Worm (Caenorhabditis elegans) whole organism, mixed stage, embryonic: ENCODE results near the gene aagr-3.

Experiments
- M03D4.4 ChIP-seq: sonication (generic microtip); optimal IDR thresholded peaks from 2 replicates; lab custom pipeline; 2017; ENCODE audit warnings: mild to moderate bottlenecking, missing genetic modification characterization, missing compliant biosample characterization
- blmp-1 ChIP-seq: fragments of 150-350 bp; optimal IDR thresholded peaks from 2 replicates; lab custom pipeline; 2014; ENCODE audit warnings: missing biosample characterization, missing genetic modification characterization
- ceh-39 ChIP-seq: fragments of 150-350 bp; optimal IDR thresholded peaks from 2 replicates; lab custom pipeline; 2014; ENCODE audit warnings: missing biosample characterization, missing genetic modification characterization
- ceh-43 ChIP-seq: fragments of 200-800 bp; sonication (Bioruptor generic); optimal IDR thresholded peaks from 2 replicates; lab custom pipeline; 2018; ENCODE audit warnings: mild to moderate bottlenecking, missing genetic modification characterization, moderate library complexity, missing compliant biosample characterization
- ceh-83 ChIP-seq: fragments of 200-800 bp; sonication (Bioruptor generic); optimal IDR thresholded peaks from 2 replicates; lab custom pipeline; 2018; ENCODE audit warnings: mild to moderate bottlenecking, missing genetic modification characterization, missing compliant biosample characterization
- ces-1 ChIP-seq: fragments of 150-350 bp; optimal IDR thresholded peaks from 2 replicates; lab custom pipeline; 2014; ENCODE audit warnings: missing biosample characterization, missing genetic modification reagents, missing genetic modification characterization
- cnd-1 ChIP-seq: fragments of 200-800 bp; sonication (Bioruptor generic); optimal IDR thresholded peaks from 2 replicates; lab custom pipeline; 2018; ENCODE audit warnings: mild to moderate bottlenecking, missing genetic modification characterization, missing compliant biosample characterization
- drap-1 ChIP-seq: fragments of 200-800 bp; sonication (Bioruptor generic); optimal IDR thresholded peaks from 3 replicates; lab custom pipeline; 2018; ENCODE audit warnings: mild to moderate bottlenecking, missing genetic modification characterization, missing compliant biosample characterization
- elt-1 ChIP-seq: sonication (generic microtip); optimal IDR thresholded peaks from 2 replicates; lab custom pipeline; 2017; ENCODE audit warnings: missing genetic modification characterization, mild to moderate bottlenecking, missing compliant biosample characterization, antibody characterized with exemption, moderate library complexity, borderline replicate concordance; ENCODE audit not compliant: insufficient read depth
- elt-3 ChIP-seq: fragments of 150-350 bp; optimal IDR thresholded peaks from 2 replicates; lab custom pipeline; 2014; ENCODE audit warnings: missing biosample characterization, missing genetic modification characterization
- flh-1 ChIP-seq: fragments of 200-800 bp; sonication (Bioruptor generic); optimal IDR thresholded peaks from 2 replicates; lab custom pipeline; 2018; ENCODE audit warnings: mild to moderate bottlenecking, missing genetic modification characterization, moderate library complexity, missing compliant biosample characterization
- ham-2 ChIP-seq: fragments of 200-800 bp; sonication (Bioruptor generic); optimal IDR thresholded peaks from 2 replicates; lab custom pipeline; 2018; ENCODE audit warnings: mild to moderate bottlenecking, missing genetic modification characterization, missing compliant biosample characterization
- hlh-1 ChIP-seq: fragments of 150-350 bp; optimal IDR thresholded peaks from 2 replicates; lab custom pipeline; 2014; ENCODE audit warnings: missing biosample characterization, missing genetic modification reagents, missing genetic modification characterization
- lin-13 ChIP-seq: fragments of 150-350 bp; optimal IDR thresholded peaks from 2 replicates; lab custom pipeline; 2014; ENCODE audit warnings: missing biosample characterization, missing genetic modification characterization
- lin-32 ChIP-seq: fragments of 200-800 bp; sonication (Bioruptor generic); optimal IDR thresholded peaks from 2 replicates; lab custom pipeline; 2018; ENCODE audit warnings: mild to moderate bottlenecking, missing genetic modification characterization, missing compliant biosample characterization
- lsy-2 ChIP-seq: fragments of 150-350 bp; optimal IDR thresholded peaks from 2 replicates; lab custom pipeline; 2014; ENCODE audit warnings: missing biosample characterization, missing genetic modification characterization
- mab-5 ChIP-seq: fragments of 150-350 bp; optimal IDR thresholded peaks from 2 replicates; lab custom pipeline; 2014; ENCODE audit warnings: missing biosample characterization, missing genetic modification characterization
- mls-2 ChIP-seq: sonication (generic microtip); optimal IDR thresholded peaks from 2 replicates; lab custom pipeline; 2016; ENCODE audit warnings: mild to moderate bottlenecking, missing genetic modification characterization, moderate library complexity, missing compliant biosample characterization
- nhr-2 ChIP-seq: fragments of 150-350 bp; optimal IDR thresholded peaks from 2 replicates; lab custom pipeline; 2014; ENCODE audit warnings: missing biosample characterization, missing genetic modification characterization
- nhr-237 ChIP-seq: fragments of 150-350 bp; optimal IDR thresholded peaks from 2 replicates; lab custom pipeline; 2014; ENCODE audit warnings: missing biosample characterization, missing genetic modification characterization
- nhr-28 ChIP-seq: fragments of 150-350 bp; optimal IDR thresholded peaks from 2 replicates; lab custom pipeline; 2014; ENCODE audit warnings: missing biosample characterization, missing genetic modification characterization
- nhr-76 ChIP-seq: sonication (generic microtip); optimal IDR thresholded peaks from 2 replicates; lab custom pipeline; 2017; ENCODE audit warnings: missing biosample characterization, missing genetic modification characterization
- sem-2 ChIP-seq: fragments of 200-800 bp; sonication (Bioruptor generic); optimal IDR thresholded peaks from 2 replicates; lab custom pipeline; 2018; ENCODE audit warnings: mild to moderate bottlenecking, missing genetic modification characterization, missing compliant biosample characterization
- snpc-4 ChIP-seq: fragments of 150-350 bp; optimal IDR thresholded peaks from 2 replicates; lab custom pipeline; 2014; ENCODE audit warnings: missing biosample characterization, missing genetic modification characterization
- tbx-8 ChIP-seq: fragments of 200-800 bp; sonication (Bioruptor generic); optimal IDR thresholded peaks from 2 replicates; lab custom pipeline; 2018; ENCODE audit warnings: mild to moderate bottlenecking, missing genetic modification characterization, moderate library complexity, missing compliant biosample characterization
- unc-120 ChIP-seq: sonication (generic microtip); optimal IDR thresholded peaks from 2 replicates; lab custom pipeline; 2017; ENCODE audit warnings: missing genetic modification characterization, missing compliant biosample characterization; ENCODE audit not compliant: poor library complexity, severe bottlenecking
- unc-39 ChIP-seq: fragments of 150-350 bp; optimal IDR thresholded peaks from 2 replicates; lab custom pipeline; 2014; ENCODE audit warnings: missing biosample characterization, missing genetic modification characterization
- unc-62 ChIP-seq: fragments of 150-350 bp; optimal IDR thresholded peaks from 2 replicates; lab custom pipeline; 2014; ENCODE audit warnings: missing biosample characterization, missing genetic modification reagents, missing genetic modification characterization

aagr-3 gene

ce11 chrV:9765622-9766021 lies 36.3 kb upstream of the aagr-3 start:
- no peak for TF ChIP-seq mab-5 (tag; lab: Kevin White, UChicago)
- TF ChIP-seq lsy-2 (tag; lab: Kevin White, UChicago) = peak; percentile 46
- no peak for TF ChIP-seq flh-1 (GFP tag; lab: Kevin White, UChicago)
- no peak for TF ChIP-seq blmp-1 (tag; lab: Kevin White, UChicago)
- no peak for TF ChIP-seq unc-39
- TF ChIP-seq ces-1 (GFP tag; lab: Kevin White, UChicago) = peak; percentile 100

- TF ChIP-seq sem-2 (GFP tag; lab: Kevin White, UChicago) = no peak
- TF ChIP-seq M03D4.4 (tag; lab: Kevin White, UChicago) = no peak
- TF ChIP-seq hlh-1 (tag; lab: Kevin White, UChicago) = no peak
- no peak for TF ChIP-seq lin-13 (tag; lab: Kevin White, UChicago)
- no peak for TF ChIP-seq elt-3 (tag; lab: Kevin White, UChicago)
- TF ChIP-seq, all 35 proteins: peak for 0
Measured at ce11 chrV:9764552-9764951, 35.2 kb upstream of the aagr-3 start.

- TF ChIP-seq ceh-43 (no peak), elt-1 (tag; lab: Kevin White, UChicago) (no peak), ces-1 (GFP tag; lab: Kevin White, UChicago) (peak; percentile 94), unc-39 (no peak), sem-2 (GFP tag; lab: Kevin White, UChicago) (no peak)
- TF ChIP-seq, all 35 proteins: peak for 1
Measured at ce11 chrV:9763759-9764158, 34.4 kb upstream of the aagr-3 start.

ce11 chrV:9758437-9758836 lies 29.1 kb upstream of the aagr-3 start:
- TF ChIP-seq blmp-1 (tag; lab: Kevin White, UChicago) (peak; percentile 74), ham-2 (no peak)

ce11 chrV:9757884-9758283 lies 28.6 kb upstream of the aagr-3 start, which contains the start of gene F58E6.11:
Gene F58E6.11, minus strand, starts transcription at chrV:9757984.
- TF ChIP-seq elt-3 (tag; lab: Kevin White, UChicago) (no peak), ham-2 (no peak), lin-32 (GFP tag; lab: Kevin White, UChicago) (no peak), mls-2 (tag; lab: Kevin White, UChicago) (no peak), unc-120 (tag; lab: Kevin White, UChicago) (no peak), M03D4.4 (tag; lab: Kevin White, UChicago) (no peak), nhr-76 (no peak), ceh-39 (tag; lab: Kevin White, UChicago) (no peak), mab-5 (tag; lab: Kevin White, UChicago) (no peak), lin-13 (tag; lab: Kevin White, UChicago) (no peak), ceh-83 (GFP tag; lab: Kevin White, UChicago) (no peak)

- no peak for TF ChIP-seq ceh-83 (GFP tag; lab: Kevin White, UChicago)
- no peak for TF ChIP-seq nhr-76
- no peak for TF ChIP-seq ceh-43
- TF ChIP-seq tbx-8 = no peak
- no peak for TF ChIP-seq cnd-1 (tag; lab: Kevin White, UChicago)
- no peak for TF ChIP-seq unc-120 (tag; lab: Kevin White, UChicago)
- no peak for TF ChIP-seq unc-39
- TF ChIP-seq M03D4.4 (tag; lab: Kevin White, UChicago) = no peak
- TF ChIP-seq nhr-28 (tag; lab: Kevin White, UChicago) = no peak
- TF ChIP-seq unc-62 (GFP tag; lab: Kevin White, UChicago) = no peak
- no peak for TF ChIP-seq elt-3 (tag; lab: Kevin White, UChicago)
Measured at ce11 chrV:9756242-9756641, 26.9 kb upstream of the aagr-3 start, which contains the start of gene hrg-3. Gene hrg-3, plus strand, starts transcription at chrV:9756468.

- TF ChIP-seq unc-120 (tag; lab: Kevin White, UChicago) (no peak), snpc-4 (tag; lab: Kevin White, UChicago) (no peak), blmp-1 (tag; lab: Kevin White, UChicago) (no peak), ceh-83 (GFP tag; lab: Kevin White, UChicago) (no peak), lsy-2 (tag; lab: Kevin White, UChicago) (no peak), drap-1 (GFP tag; lab: Kevin White, UChicago) (no peak), nhr-237 (tag; lab: Kevin White, UChicago) (no peak), lin-13 (tag; lab: Kevin White, UChicago) (no peak), lin-32 (GFP tag; lab: Kevin White, UChicago) (no peak), nhr-76 (no peak), elt-3 (tag; lab: Kevin White, UChicago) (no peak), ceh-43 (no peak), nhr-2 (tag; lab: Kevin White, UChicago) (no peak), unc-62 (GFP tag; lab: Kevin White, UChicago) (no peak), mab-5 (tag; lab: Kevin White, UChicago) (no peak)
Measured at ce11 chrV:9755725-9756124, 26.4 kb upstream of the aagr-3 start, which contains the start of gene F58E6.8. Gene F58E6.8, minus strand, starts transcription at chrV:9755825.
